Fruit fly (Drosophila melanogaster) whole organism, embryonic: ENCODE results near the gene CG34242.

Experiments
- CG10979 ChIP-seq: fragments of 200-800 bp; sonication (Bioruptor generic); optimal IDR thresholded peaks from 2 replicates; lab custom pipeline; 2018; ENCODE audit warnings: missing biosample characterization, mild to moderate bottlenecking, missing genetic modification characterization, moderate library complexity
- CG11085 ChIP-seq: fragments of 200-800 bp; sonication (Bioruptor generic); IDR thresholded peaks from 2 replicates; pipeline ENCODE4 v1.3.6; 2022; ENCODE audit warnings: missing biosample characterization, missing genetic modification characterization
- CG11560 ChIP-seq: fragments of 200-800 bp; sonication (Bioruptor generic); IDR thresholded peaks from 3 replicates; pipeline ENCODE4 v1.3.6; 2022; ENCODE audit warnings: missing biosample characterization, missing genetic modification characterization
- CG17328 ChIP-seq: fragments of 200-800 bp; sonication (Bioruptor generic); IDR thresholded peaks from 2 replicates; pipeline ENCODE4 v1.3.6; 2022; ENCODE audit warnings: missing biosample characterization, missing genetic modification characterization
- CG18011 ChIP-seq: fragments of 200-800 bp; sonication (Bioruptor generic); optimal IDR thresholded peaks from 2 replicates; lab custom pipeline; 2017; ENCODE audit warnings: missing biosample characterization, missing genetic modification characterization, mild to moderate bottlenecking, moderate library complexity, missing genotype
- CG18599 ChIP-seq: fragments of 200-800 bp; sonication (Bioruptor generic); optimal IDR thresholded peaks from 3 replicates; lab custom pipeline; 2017; ENCODE audit warnings: missing biosample characterization, missing genetic modification characterization, mild to moderate bottlenecking, moderate library complexity, missing genetic modification reagents
- CG18619 ChIP-seq: fragments of 200-800 bp; sonication (Bioruptor generic); optimal IDR thresholded peaks from 3 replicates; lab custom pipeline; 2017; ENCODE audit warnings: missing biosample characterization, mild to moderate bottlenecking, missing genetic modification characterization
- CG18764 ChIP-seq: fragments of 200-800 bp; sonication (Bioruptor generic); optimal IDR thresholded peaks from 3 replicates; lab custom pipeline; 2016; ENCODE audit warnings: missing biosample characterization, missing genetic modification characterization
- CG2875 ChIP-seq: fragments of 200-800 bp; sonication (Bioruptor generic); optimal IDR thresholded peaks from 2 replicates; lab custom pipeline; 2017; ENCODE audit warnings: missing biosample characterization, mild to moderate bottlenecking, missing genetic modification characterization, missing genetic modification reagents
- CG31365 ChIP-seq: fragments of 200-800 bp; sonication (Bioruptor generic); optimal IDR thresholded peaks from 2 replicates; lab custom pipeline; 2018; ENCODE audit warnings: missing biosample characterization, mild to moderate bottlenecking, missing genetic modification characterization
- CG31441 ChIP-seq: fragments of 200-800 bp; sonication (Bioruptor generic); IDR thresholded peaks from 2 replicates; pipeline ENCODE4 v1.3.6; 2022; ENCODE audit warnings: missing biosample characterization, missing genetic modification characterization
- CG32767 ChIP-seq: fragments of 200-800 bp; sonication (Bioruptor generic); IDR thresholded peaks from 2 replicates; pipeline ENCODE4 v1.3.6; 2022; ENCODE audit warnings: missing biosample characterization, missing genetic modification characterization
- CG3281 ChIP-seq: fragments of 200-800 bp; sonication (Bioruptor generic); optimal IDR thresholded peaks from 3 replicates; lab custom pipeline; 2017; ENCODE audit warnings: missing biosample characterization, mild to moderate bottlenecking, missing genetic modification characterization
- CG4617 ChIP-seq: fragments of 200-800 bp; sonication (Bioruptor generic); optimal IDR thresholded peaks from 3 replicates; lab custom pipeline; 2016; ENCODE audit warnings: missing biosample characterization, missing genetic modification characterization, borderline replicate concordance
- CG5953 ChIP-seq: fragments of 200-800 bp; sonication (Bioruptor generic); IDR thresholded peaks from 2 replicates; pipeline ENCODE4 v1.3.6; 2022; ENCODE audit warnings: missing biosample characterization, missing genetic modification characterization
- CG6791 ChIP-seq: fragments of 200-800 bp; sonication (Bioruptor generic); IDR thresholded peaks from 3 replicates; pipeline ENCODE4 v1.3.6; 2022; ENCODE audit warnings: missing biosample characterization, missing genetic modification characterization; ENCODE audit not compliant: partially characterized antibody
- CG8359 ChIP-seq: fragments of 200-800 bp; sonication (Bioruptor generic); optimal IDR thresholded peaks from 2 replicates; lab custom pipeline; 2017; ENCODE audit warnings: missing biosample characterization, mild to moderate bottlenecking, missing genetic modification characterization, borderline replicate concordance
- CG8478 ChIP-seq: fragments of >200 bp; optimal IDR thresholded peaks from 2 replicates; lab custom pipeline; 2018
- CG9727 ChIP-seq: fragments of 200-800 bp; sonication (Bioruptor generic); optimal IDR thresholded peaks from 3 replicates; lab custom pipeline; 2017; ENCODE audit warnings: missing biosample characterization, mild to moderate bottlenecking, missing genetic modification characterization
- CTCF ChIP-seq: fragments of 200-800 bp; sonication (Bioruptor generic); optimal IDR thresholded peaks from 2 replicates; lab custom pipeline; 2017; ENCODE audit warnings: missing biosample characterization, mild to moderate bottlenecking, missing genetic modification characterization, moderate library complexity
- Fer2 ChIP-seq: fragments of 200-800 bp; sonication (Bioruptor generic); optimal IDR thresholded peaks from 2 replicates; lab custom pipeline; 2018; ENCODE audit warnings: missing biosample characterization, mild to moderate bottlenecking, missing genetic modification characterization, moderate library complexity
- Hr78 ChIP-seq, 2 experiments: fragments of 200-800 bp in 1 of 2; fragments of >200 bp in 1 of 2; sonication (Bioruptor generic) in 1 of 2; optimal IDR thresholded peaks; 2 replicates each; lab custom pipeline; 2017 to 2019; ENCODE audit warnings: missing biosample characterization in 2 of 2, missing genetic modification characterization in 2 of 2, mild to moderate bottlenecking in 1 of 2, moderate library complexity in 1 of 2
- Side ChIP-seq: fragments of 200-800 bp; sonication (Bioruptor generic); optimal IDR thresholded peaks from 2 replicates; lab custom pipeline; 2016; ENCODE audit warnings: missing biosample characterization, missing genetic modification characterization
- Stat92E ChIP-seq, 3 experiments: fragments of >200 bp in 2 of 3; fragments of 200-800 bp in 1 of 3; sonication (Bioruptor generic) in 1 of 3; optimal IDR thresholded peaks; 2 replicates each; lab custom pipeline; 2017 to 2019; ENCODE audit warnings: missing biosample characterization in 3 of 3, missing genetic modification characterization in 3 of 3, mild to moderate bottlenecking in 1 of 3, moderate library complexity in 1 of 3
- Xbp1 ChIP-seq: fragments of 200-800 bp; sonication (Bioruptor generic); optimal IDR thresholded peaks from 3 replicates; lab custom pipeline; 2016; ENCODE audit warnings: missing biosample characterization, mild to moderate bottlenecking, missing genetic modification characterization
- abd-A ChIP-seq: fragments of 200-800 bp; sonication (Bioruptor generic); optimal IDR thresholded peaks from 3 replicates; lab custom pipeline; 2019; ENCODE audit warnings: missing biosample characterization, mild to moderate bottlenecking, missing genetic modification characterization, moderate library complexity
- btn ChIP-seq: fragments of 200-800 bp; sonication (Bioruptor generic); optimal IDR thresholded peaks from 2 replicates; lab custom pipeline; 2016; ENCODE audit warnings: missing biosample characterization, missing genetic modification characterization
- cad ChIP-seq: fragments of >200 bp; optimal IDR thresholded peaks from 2 replicates; lab custom pipeline; 2017; ENCODE audit warnings: missing biosample characterization, missing genetic modification characterization
- dati ChIP-seq: fragments of 200-800 bp; sonication (Bioruptor generic); IDR thresholded peaks from 2 replicates; pipeline ENCODE4 v1.3.6; 2022; ENCODE audit warnings: missing biosample characterization, missing genetic modification characterization
- dysf ChIP-seq: fragments of 200-800 bp; sonication (Bioruptor generic); IDR thresholded peaks from 3 replicates; pipeline ENCODE4 v1.3.6; 2022; ENCODE audit warnings: missing biosample characterization, missing genetic modification characterization
- en ChIP-seq: fragments of 200-800 bp; sonication (Bioruptor generic); optimal IDR thresholded peaks from 2 replicates; lab custom pipeline; 2016; ENCODE audit warnings: missing biosample characterization, missing genetic modification characterization
- gcm2 ChIP-seq: fragments of 200-800 bp; sonication (Bioruptor generic); optimal IDR thresholded peaks from 2 replicates; lab custom pipeline; 2016; ENCODE audit warnings: missing biosample characterization, missing genetic modification characterization
- ind ChIP-seq: fragments of 200-800 bp; sonication (Bioruptor generic); optimal IDR thresholded peaks from 3 replicates; lab custom pipeline; 2016; ENCODE audit warnings: missing biosample characterization, missing genetic modification characterization
- jigr1 ChIP-seq: fragments of 200-800 bp; sonication (Bioruptor generic); IDR thresholded peaks from 3 replicates; pipeline ENCODE4 v1.3.6; 2022; ENCODE audit warnings: missing biosample characterization, missing genetic modification characterization
- kah ChIP-seq: fragments of 200-800 bp; sonication (Bioruptor generic); optimal IDR thresholded peaks from 2 replicates; lab custom pipeline; 2018; ENCODE audit warnings: missing biosample characterization, mild to moderate bottlenecking, missing genetic modification characterization
- lbe ChIP-seq: fragments of 200-800 bp; sonication (Bioruptor generic); optimal IDR thresholded peaks from 2 replicates; lab custom pipeline; 2016; ENCODE audit warnings: missing biosample characterization, mild to moderate bottlenecking, missing genetic modification characterization
- oc ChIP-seq: fragments of 200-800 bp; sonication (Bioruptor generic); optimal IDR thresholded peaks from 2 replicates; lab custom pipeline; 2018; ENCODE audit warnings: missing biosample characterization, mild to moderate bottlenecking, missing genetic modification characterization, moderate library complexity
- pan ChIP-seq, 4 experiments: fragments of >200 bp in 3 of 4; fragments of 200-800 bp in 1 of 4; sonication (Bioruptor generic) in 1 of 4; optimal IDR thresholded peaks in 3 of 4; IDR thresholded peaks in 1 of 4; 2 replicates each; pipeline versions ENCODE4 v1.3.6 to Lab custom; 2017 to 2022; ENCODE audit warnings: missing biosample characterization in 2 of 4, missing genetic modification characterization in 2 of 4, mixed read lengths in 1 of 4
- prd ChIP-seq, 3 experiments: fragments of >200 bp in 2 of 3; fragments of 200-800 bp in 1 of 3; sonication (Bioruptor generic) in 1 of 3; optimal IDR thresholded peaks in 2 of 3; IDR thresholded peaks in 1 of 3; 2 replicates in 2 of 3; 3 replicates in 1 of 3; pipeline versions ENCODE4 v1.3.6 to Lab custom; 2017 to 2022; ENCODE audit warnings: missing biosample characterization in 1 of 3, missing genetic modification characterization in 1 of 3
- pros ChIP-seq: fragments of 200-800 bp; sonication (Bioruptor generic); optimal IDR thresholded peaks from 3 replicates; lab custom pipeline; 2019; ENCODE audit warnings: missing biosample characterization, mild to moderate bottlenecking, missing genetic modification characterization, moderate library complexity
- repo ChIP-seq: fragments of 200-800 bp; sonication (Bioruptor generic); optimal IDR thresholded peaks from 2 replicates; lab custom pipeline; 2016; ENCODE audit warnings: missing biosample characterization, missing genetic modification characterization
- sens ChIP-seq: fragments of 200-800 bp; sonication (Bioruptor generic); peaks from one replicate; lab custom pipeline; 2016; ENCODE audit warnings: missing biosample characterization, missing genetic modification characterization
- sisA ChIP-seq: fragments of 200-800 bp; sonication (Bioruptor generic); IDR thresholded peaks from 2 replicates; pipeline ENCODE4 v1.3.6; 2022; ENCODE audit warnings: missing biosample characterization, missing genetic modification characterization
- so ChIP-seq: fragments of 200-800 bp; sonication (Bioruptor generic); IDR thresholded peaks from 3 replicates; pipeline ENCODE4 v1.3.6; 2022; ENCODE audit warnings: missing biosample characterization, missing genetic modification characterization
- sob ChIP-seq: fragments of 200-800 bp; sonication (Bioruptor generic); IDR thresholded peaks from 2 replicates; pipeline ENCODE4 v1.3.6; 2022; ENCODE audit warnings: missing biosample characterization, missing genetic modification characterization
- stc ChIP-seq: fragments of 200-800 bp; sonication (Bioruptor generic); IDR thresholded peaks from 2 replicates; pipeline ENCODE4 v1.3.6; 2022; ENCODE audit warnings: missing biosample characterization, missing genetic modification characterization
- tna ChIP-seq: fragments of 200-800 bp; sonication (Bioruptor generic); IDR thresholded peaks from 2 replicates; pipeline ENCODE4 v1.3.6; 2022; ENCODE audit warnings: missing biosample characterization, missing genetic modification characterization; ENCODE audit not compliant: partially characterized antibody
- tup ChIP-seq: fragments of 200-800 bp; sonication (Bioruptor generic); optimal IDR thresholded peaks from 2 replicates; lab custom pipeline; 2016; ENCODE audit warnings: missing biosample characterization, mild to moderate bottlenecking, missing genetic modification characterization, moderate library complexity
- unpg ChIP-seq: fragments of 200-800 bp; sonication (Bioruptor generic); optimal IDR thresholded peaks from 3 replicates; lab custom pipeline; 2018; ENCODE audit warnings: missing biosample characterization, mild to moderate bottlenecking, missing genetic modification characterization, moderate library complexity

CG34242 gene

DNA sequence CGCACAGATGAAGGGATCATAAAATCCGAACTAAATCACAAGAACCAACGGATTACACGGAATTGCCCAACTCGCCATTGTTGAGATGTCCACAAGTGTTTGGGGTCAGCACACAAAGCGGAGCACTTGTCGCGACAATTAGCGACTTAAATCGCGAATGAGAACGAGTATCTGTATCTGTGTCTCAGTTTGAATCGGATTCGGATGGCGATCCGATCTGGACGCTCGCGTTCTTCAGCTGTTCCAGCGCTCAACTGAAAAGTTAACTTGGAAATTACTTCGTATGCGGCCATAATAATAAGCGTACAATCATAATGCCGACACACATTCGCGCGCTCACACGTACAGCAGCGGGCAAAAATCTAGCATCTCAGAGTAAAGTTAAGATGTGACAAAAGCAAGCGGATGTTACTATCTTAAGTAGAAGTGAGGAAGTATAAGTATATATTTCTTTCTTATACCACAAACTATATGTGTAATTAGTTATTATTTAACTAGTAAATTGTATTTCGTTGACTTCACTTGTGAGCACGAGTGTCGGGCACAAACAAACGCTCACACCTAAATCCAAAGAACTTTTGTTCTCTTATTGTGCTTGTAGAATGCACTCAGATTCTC lies 43.3 kb upstream of the CG34242 start, which contains the start of gene CG10660 (continued):
- TF ChIP-seq CG9727 (peak; percentile 84), CTCF (peak; percentile 41), tup (GFP tag; lab: Kevin White, UChicago) (peak; percentile 66), CG3281 (peak; percentile 80), CG8478 (lab: Kevin White, UChicago) (no peak), CG11560 (tag; lab: Robert Waterston, UW) (0 out of 3 replicates have a peak, but pooled peaks have one; percentile 43), jigr1 (peak; percentile 50; the same call in 1 of the 3 replicates), stc (peak; percentile 90), oc (peak; percentile 92), dati (GFP tag; lab: Robert Waterston, UW) (peak; percentile 50; the same call in 1 of the 2 replicates), sob (GFP tag; lab: Robert Waterston, UW) (peak; percentile 74), dysf (GFP tag; lab: Robert Waterston, UW) (peak; percentile 89), pros (GFP tag; lab: Kevin White, UChicago) (no peak), sens (GFP tag; lab: Kevin White, UChicago) (peak; percentile 94), Xbp1 (GFP tag; lab: Kevin White, UChicago) (peak; percentile 90), CG11085 (peak; percentile 60; the same call in 1 of the 2 replicates), CG31365 (tag; lab: Kevin White, UChicago) (peak; percentile 64), abd-A (tag; lab: Kevin White, UChicago) (no peak), CG18011 (GFP tag; lab: Kevin White, UChicago) (peak; percentile 73), ind (peak; percentile 81), Stat92E (GFP tag; optimal IDR thresholded peaks at IDR 0.05; lab: Kevin White, UChicago) (peak in 1 of 3 experiments; percentile 52), so (GFP tag; lab: Robert Waterston, UW) (peak; percentile 91), cad (GFP tag; lab: Kevin White, UChicago) (no peak), CG5953 (GFP tag; lab: Robert Waterston, UW) (peak; percentile 78), repo (GFP tag; lab: Kevin White, UChicago) (peak; percentile 35), CG10979 (tag; lab: Kevin White, UChicago) (peak; percentile 91), kah (GFP tag; lab: Kevin White, UChicago) (peak; percentile 66), pan (optimal IDR thresholded peaks at IDR 0.05; lab: Kevin White, UChicago) (no peak), pan (GFP tag; optimal IDR thresholded peaks at IDR 0.05 in 1 of 2, IDR thresholded peaks at IDR 0.05 in 1 of 2) (peak in 1 of 2 experiments; percentile 87), CG31441 (GFP tag; lab: Robert Waterston, UW) (peak; percentile 93), CG17328 (GFP tag; lab: Robert Waterston, UW) (peak; percentile 93), CG8359 (peak; percentile 73), Side (GFP tag; lab: Kevin White, UChicago) (peak; percentile 67), en (GFP tag; lab: Kevin White, UChicago) (no peak), CG32767 (GFP tag; lab: Robert Waterston, UW) (peak; percentile 85), CG6791 (GFP tag; lab: Robert Waterston, UW) (no peak), Hr78 (GFP tag; optimal IDR thresholded peaks at IDR 0.05; lab: Kevin White, UChicago) (peak in 1 of 2 experiments; percentile 67), sisA (GFP tag; lab: Robert Waterston, UW) (peak; percentile 87), tna (GFP tag; lab: Robert Waterston, UW) (no peak), gcm2 (GFP tag; lab: Kevin White, UChicago) (peak; percentile 69), CG2875 (GFP tag; lab: Kevin White, UChicago) (peak; percentile 87), btn (GFP tag; lab: Kevin White, UChicago) (peak; percentile 64), unpg (peak; percentile 94), lbe (peak; percentile 80), CG18599 (peak; percentile 88), CG4617 (peak; percentile 20), CG18764 (peak; percentile 67), prd (optimal IDR thresholded peaks at IDR 0.05; lab: Kevin White, UChicago) (no peak), prd (GFP tag; IDR thresholded peaks at IDR 0.05; lab: Robert Waterston, UW) (peak; percentile 87), Fer2 (tag; lab: Kevin White, UChicago) (no peak), CG18619 (GFP tag; lab: Kevin White, UChicago) (peak; percentile 84)
